Fruit fly (Drosophila melanogaster): ENCODE results near the gene CG10979.

DNA sequence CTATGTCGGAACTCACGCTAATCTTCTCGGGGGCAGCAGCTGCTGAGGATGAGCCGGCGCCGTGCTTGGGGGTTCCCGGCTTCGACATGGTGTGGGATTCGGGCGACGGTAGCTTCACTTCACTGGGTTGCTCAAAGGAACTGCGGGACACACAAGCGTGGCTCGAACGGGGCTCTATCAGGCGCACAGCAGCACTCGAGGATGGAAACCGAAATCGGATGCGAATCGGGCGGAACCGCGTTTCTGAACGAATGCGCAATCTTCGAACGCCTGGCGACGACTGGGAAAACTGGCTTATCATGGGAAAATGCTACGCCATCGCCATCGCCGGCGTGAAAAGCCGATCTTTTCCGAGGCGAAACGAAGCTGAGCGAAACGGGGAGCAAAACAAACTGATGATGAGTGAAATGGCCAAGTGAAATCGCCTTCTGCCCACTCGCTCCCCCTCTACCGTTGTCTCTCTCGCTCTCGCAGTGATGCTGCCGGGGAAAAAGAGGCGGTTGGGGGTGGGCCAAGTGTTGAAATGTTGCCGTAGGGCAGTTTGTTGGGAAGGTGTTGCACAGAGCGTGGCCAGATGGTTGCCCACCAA is 22.8 kb upstream of the CG10979 start:
- TF ChIP-seq CG12605 (GFP tag; IDR thresholded peaks at IDR 0.05): no peak
- TF ChIP-seq Ets98B (GFP tag; IDR thresholded peaks at IDR 0.05): no peak
- no peak for TF ChIP-seq Pif1B (GFP tag; optimal IDR thresholded peaks at IDR 0.05)
- TF ChIP-seq Pif1A (GFP tag; optimal IDR thresholded peaks at IDR 0.05): no peak
